Worm (Caenorhabditis elegans): Measurements from ENCODE around the gene K09D9.3.

- no peak for TF ChIP-seq nhr-76 (tag; optimal IDR thresholded peaks at IDR 0.05)
- no peak for TF ChIP-seq lir-3 (tag; optimal IDR thresholded peaks at IDR 0.05; ENCODE audit: poor library complexity)
Measured at ce11 chrV:4034303-4034702, 15.0 kb downstream of the K09D9.3 start, which contains the start of gene C49G7.7.

All from whole organism, L1 larva.